Worm (Caenorhabditis elegans): ENCODE measurements around the gene aldo-1.

aldo-1 gene

DNA sequence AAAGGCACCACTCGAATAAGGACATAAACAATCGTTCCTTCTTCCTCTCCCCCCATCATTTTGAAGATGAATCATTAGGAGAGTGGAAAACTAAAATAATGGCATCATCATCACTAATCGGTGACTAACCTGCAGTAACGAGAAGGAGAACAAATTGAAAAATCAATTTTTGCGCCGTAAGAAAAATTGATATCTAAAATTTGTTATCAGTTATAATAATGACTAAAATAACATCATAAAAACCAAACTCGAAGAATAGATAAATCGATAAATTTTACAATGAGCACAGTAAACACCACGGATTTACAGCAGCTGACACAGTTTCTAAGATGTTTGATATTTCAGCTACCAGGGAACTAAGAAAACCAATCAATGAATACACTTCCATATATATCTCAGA is 38.5 kb downstream of the aldo-1 start (continued):
- TF ChIP-seq madf-5 (GFP tag; IDR thresholded peaks at IDR 0.05) (no peak), nhr-77 (tag; optimal IDR thresholded peaks at IDR 0.05) (no peak), ztf-7 (tag; optimal IDR thresholded peaks at IDR 0.05) (no peak), ctbp-1 (GFP tag; IDR thresholded peaks at IDR 0.05) (no peak), dve-1 (tag; optimal IDR thresholded peaks at IDR 0.05; ENCODE audit: insufficient read depth) (peak; percentile 77), zfp-2 (tag; optimal IDR thresholded peaks at IDR 0.05) (no peak)

DNA sequence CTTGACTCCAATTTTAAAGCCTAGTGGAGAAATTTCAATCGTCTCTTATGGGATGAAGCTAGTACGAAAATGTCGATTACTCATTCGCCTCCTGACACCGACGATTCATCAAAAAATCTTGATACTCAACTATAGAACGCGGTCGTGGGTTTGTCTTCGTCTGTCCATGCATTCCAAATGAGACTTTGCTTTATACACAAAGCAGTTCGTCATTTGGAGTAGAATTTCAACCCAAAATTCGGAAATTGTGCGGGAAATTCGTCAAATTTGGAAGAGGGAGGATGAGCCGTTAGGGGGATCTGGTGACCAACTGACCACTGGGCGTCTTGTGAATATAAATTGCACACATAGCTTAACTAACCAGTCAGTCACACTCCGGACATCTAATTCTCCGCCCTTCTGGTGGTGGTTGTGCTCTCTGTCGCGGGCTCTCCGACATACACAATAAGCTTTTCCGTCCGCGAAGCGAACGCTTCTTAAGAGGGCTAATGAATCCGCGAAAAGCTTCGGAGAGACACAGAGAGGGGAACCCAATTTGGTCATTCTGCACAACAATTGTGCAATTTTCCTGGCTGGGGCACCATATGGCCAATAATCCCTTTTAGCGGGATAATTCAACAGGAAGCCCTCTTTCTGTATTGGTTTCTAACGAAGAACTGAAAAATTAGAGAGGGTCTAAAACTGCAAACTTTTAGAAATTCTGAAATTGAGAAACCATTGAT is 39.5 kb downstream of the aldo-1 start:
- TF ChIP-seq egl-43 (GFP tag; IDR thresholded peaks at IDR 0.05) (0 out of 2 replicates have a peak, but pooled peaks have one; percentile 48), jun-1 (tag; optimal IDR thresholded peaks at IDR 0.05) (no peak), madf-9 (GFP tag; conservative IDR thresholded peaks at IDR 0.05) (0 out of 2 replicates have a peak, but pooled peaks have one; percentile 11), nhr-102 (tag; optimal IDR thresholded peaks at IDR 0.05) (no peak), nhr-48 (tag; optimal IDR thresholded peaks at IDR 0.05) (no peak), T20F7.1 (GFP tag; optimal IDR thresholded peaks at IDR 0.05) (no peak), Y75B8A.6 (GFP tag; IDR thresholded peaks at IDR 0.05) (no peak), hmg-1.1 (GFP tag; IDR thresholded peaks at IDR 0.05) (0 out of 2 replicates have a peak, but pooled peaks have one; percentile 18), F37D6.2 (tag; optimal IDR thresholded peaks at IDR 0.05) (no peak), ceh-82 (tag; optimal IDR thresholded peaks at IDR 0.05) (no peak), aha-1 (tag) (peak; percentile 94)

DNA sequence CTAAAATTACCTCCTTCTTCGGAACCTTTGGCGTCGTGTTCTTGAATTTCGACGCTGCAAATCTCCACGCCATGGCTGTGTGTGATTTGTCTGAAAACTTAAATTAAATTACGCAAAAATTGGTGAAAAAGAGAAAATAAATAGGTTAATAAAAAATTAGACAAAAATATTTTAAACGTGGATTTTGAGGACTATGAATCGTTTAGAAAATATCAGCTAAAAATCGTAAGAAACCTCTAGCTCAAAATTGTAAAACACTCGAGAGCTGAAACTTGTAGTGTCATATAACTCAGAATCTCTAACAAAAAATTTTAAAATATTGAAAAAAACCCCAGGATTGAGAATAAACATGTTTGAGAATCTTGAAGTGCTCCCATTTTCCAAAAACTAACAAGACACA is 40.7 kb downstream of the aldo-1 start, which contains the start of gene pod-1:
pod-1 (minus strand) TSS at position 101 of the 400 bp plus-strand sequence.
- no peak for TF ChIP-seq nhr-11 (tag; optimal IDR thresholded peaks at IDR 0.05)
- no peak for TF ChIP-seq ceh-44 (GFP tag; IDR thresholded peaks at IDR 0.05)
- no peak for TF ChIP-seq ces-1 (GFP tag; optimal IDR thresholded peaks at IDR 0.05)
- TF ChIP-seq mxl-3 (GFP tag; optimal IDR thresholded peaks at IDR 0.05), result no peak
- TF ChIP-seq daf-12 (tag; optimal IDR thresholded peaks at IDR 0.05), result no peak
- no peak for TF ChIP-seq set-16 (GFP tag; IDR thresholded peaks at IDR 0.05)
- TF ChIP-seq dve-1 (tag; optimal IDR thresholded peaks at IDR 0.05; ENCODE audit: insufficient read depth), result no peak
- TF ChIP-seq saeg-2 (GFP tag; IDR thresholded peaks at IDR 0.05), result no peak
- TF ChIP-seq egl-27 (tag; optimal IDR thresholded peaks at IDR 0.05), result no peak
- TF ChIP-seq ama-1 (optimal IDR thresholded peaks at IDR 0.05), result no peak

DNA sequence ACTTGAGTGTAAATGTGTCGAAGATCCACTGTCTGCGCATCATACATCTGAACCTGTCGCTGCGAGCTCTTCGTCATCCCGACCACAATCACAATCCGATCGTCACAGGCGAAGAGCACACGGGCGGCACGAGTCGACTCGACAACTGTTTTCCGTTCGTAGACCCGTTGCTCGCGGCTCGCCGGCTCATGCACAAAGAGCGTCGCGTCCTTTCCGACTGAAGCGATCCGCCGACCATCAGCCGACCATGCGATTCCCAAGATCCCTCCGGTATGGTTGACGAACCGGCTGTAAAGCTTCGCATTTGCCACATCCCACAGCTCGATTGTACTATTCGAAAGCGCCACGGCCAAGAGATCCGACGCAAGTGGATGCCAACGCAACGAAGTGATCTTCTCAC is 46.3 kb downstream of the aldo-1 start:
- TF ChIP-seq ztf-11 (tag; optimal IDR thresholded peaks at IDR 0.05) (no peak), ceh-44 (GFP tag; IDR thresholded peaks at IDR 0.05) (no peak), unc-62 (GFP tag; optimal IDR thresholded peaks at IDR 0.05 in 1 of 2) (no peak), unc-62 (tag; optimal IDR thresholded peaks at IDR 0.05) (no peak), set-16 (GFP tag; IDR thresholded peaks at IDR 0.05) (peak; percentile 80), ces-1 (GFP tag; optimal IDR thresholded peaks at IDR 0.05) (no peak), F44E2.7 (GFP tag; IDR thresholded peaks at IDR 0.05) (no peak), aly-2 (tag; optimal IDR thresholded peaks at IDR 0.05) (no peak)

ce11 chrIII:13514470-13514869 is 50.3 kb downstream of the aldo-1 start, which contains the start of gene mlh-1:
mlh-1 (minus strand) TSS chrIII:13514570.
- TF ChIP-seq Y48G9A.11 (GFP tag; IDR thresholded peaks at IDR 0.05) (0 out of 2 replicates have a peak, but pooled peaks have one; percentile 45), nhr-102 (tag; optimal IDR thresholded peaks at IDR 0.05) (no peak), zfp-3 (GFP tag; conservative IDR thresholded peaks at IDR 0.05) (0 out of 2 replicates have a peak, but pooled peaks have one; percentile 34), mxl-2 (GFP tag; conservative IDR thresholded peaks at IDR 0.05) (no peak)

Measured in whole organism, L4 larva.